Worm (Caenorhabditis elegans) whole organism, mixed stage, embryonic: ENCODE results near the gene rab-33.

Experiments used
- M03D4.4 ChIP-seq: sonication (generic microtip); optimal IDR thresholded peaks from 2 replicates; lab custom pipeline; 2017; ENCODE audit warnings: mild to moderate bottlenecking, missing genetic modification characterization, missing compliant biosample characterization
- bed-3 ChIP-seq: fragments of 200-800 bp; sonication (Bioruptor generic); optimal IDR thresholded peaks from 3 replicates; lab custom pipeline; 2018; ENCODE audit warnings: mild to moderate bottlenecking, missing genetic modification characterization, moderate library complexity, missing compliant biosample characterization
- blmp-1 ChIP-seq: fragments of 150-350 bp; optimal IDR thresholded peaks from 2 replicates; lab custom pipeline; 2014; ENCODE audit warnings: missing biosample characterization, missing genetic modification characterization
- ceh-39 ChIP-seq: fragments of 150-350 bp; optimal IDR thresholded peaks from 2 replicates; lab custom pipeline; 2014; ENCODE audit warnings: missing biosample characterization, missing genetic modification characterization
- ceh-43 ChIP-seq: fragments of 200-800 bp; sonication (Bioruptor generic); optimal IDR thresholded peaks from 2 replicates; lab custom pipeline; 2018; ENCODE audit warnings: mild to moderate bottlenecking, missing genetic modification characterization, moderate library complexity, missing compliant biosample characterization
- ceh-83 ChIP-seq: fragments of 200-800 bp; sonication (Bioruptor generic); optimal IDR thresholded peaks from 2 replicates; lab custom pipeline; 2018; ENCODE audit warnings: mild to moderate bottlenecking, missing genetic modification characterization, missing compliant biosample characterization
- ces-1 ChIP-seq: fragments of 150-350 bp; optimal IDR thresholded peaks from 2 replicates; lab custom pipeline; 2014; ENCODE audit warnings: missing biosample characterization, missing genetic modification reagents, missing genetic modification characterization
- cnd-1 ChIP-seq: fragments of 200-800 bp; sonication (Bioruptor generic); optimal IDR thresholded peaks from 2 replicates; lab custom pipeline; 2018; ENCODE audit warnings: mild to moderate bottlenecking, missing genetic modification characterization, missing compliant biosample characterization
- drap-1 ChIP-seq: fragments of 200-800 bp; sonication (Bioruptor generic); optimal IDR thresholded peaks from 3 replicates; lab custom pipeline; 2018; ENCODE audit warnings: mild to moderate bottlenecking, missing genetic modification characterization, missing compliant biosample characterization
- elt-1 ChIP-seq: sonication (generic microtip); optimal IDR thresholded peaks from 2 replicates; lab custom pipeline; 2017; ENCODE audit warnings: missing genetic modification characterization, mild to moderate bottlenecking, missing compliant biosample characterization, antibody characterized with exemption, moderate library complexity, borderline replicate concordance; ENCODE audit not compliant: insufficient read depth
- elt-3 ChIP-seq: fragments of 150-350 bp; optimal IDR thresholded peaks from 2 replicates; lab custom pipeline; 2014; ENCODE audit warnings: missing biosample characterization, missing genetic modification characterization
- flh-1 ChIP-seq: fragments of 200-800 bp; sonication (Bioruptor generic); optimal IDR thresholded peaks from 2 replicates; lab custom pipeline; 2018; ENCODE audit warnings: mild to moderate bottlenecking, missing genetic modification characterization, moderate library complexity, missing compliant biosample characterization
- ham-2 ChIP-seq: fragments of 200-800 bp; sonication (Bioruptor generic); optimal IDR thresholded peaks from 2 replicates; lab custom pipeline; 2018; ENCODE audit warnings: mild to moderate bottlenecking, missing genetic modification characterization, missing compliant biosample characterization
- hlh-1 ChIP-seq: fragments of 150-350 bp; optimal IDR thresholded peaks from 2 replicates; lab custom pipeline; 2014; ENCODE audit warnings: missing biosample characterization, missing genetic modification reagents, missing genetic modification characterization
- lin-13 ChIP-seq: fragments of 150-350 bp; optimal IDR thresholded peaks from 2 replicates; lab custom pipeline; 2014; ENCODE audit warnings: missing biosample characterization, missing genetic modification characterization
- lin-32 ChIP-seq: fragments of 200-800 bp; sonication (Bioruptor generic); optimal IDR thresholded peaks from 2 replicates; lab custom pipeline; 2018; ENCODE audit warnings: mild to moderate bottlenecking, missing genetic modification characterization, missing compliant biosample characterization
- lsy-2 ChIP-seq: fragments of 150-350 bp; optimal IDR thresholded peaks from 2 replicates; lab custom pipeline; 2014; ENCODE audit warnings: missing biosample characterization, missing genetic modification characterization
- mab-5 ChIP-seq: fragments of 150-350 bp; optimal IDR thresholded peaks from 2 replicates; lab custom pipeline; 2014; ENCODE audit warnings: missing biosample characterization, missing genetic modification characterization
- mep-1 ChIP-seq: fragments of 150-350 bp; optimal IDR thresholded peaks from 2 replicates; lab custom pipeline; 2017; ENCODE audit warnings: missing biosample characterization, missing genetic modification reagents, missing genetic modification characterization, inconsistent platforms
- mls-2 ChIP-seq: sonication (generic microtip); optimal IDR thresholded peaks from 2 replicates; lab custom pipeline; 2016; ENCODE audit warnings: mild to moderate bottlenecking, missing genetic modification characterization, moderate library complexity, missing compliant biosample characterization
- nhr-12 ChIP-seq: fragments of 150-350 bp; optimal IDR thresholded peaks from 2 replicates; lab custom pipeline; 2014; ENCODE audit warnings: missing biosample characterization, missing genetic modification characterization
- nhr-2 ChIP-seq: fragments of 150-350 bp; optimal IDR thresholded peaks from 2 replicates; lab custom pipeline; 2014; ENCODE audit warnings: missing biosample characterization, missing genetic modification characterization
- nhr-237 ChIP-seq: fragments of 150-350 bp; optimal IDR thresholded peaks from 2 replicates; lab custom pipeline; 2014; ENCODE audit warnings: missing biosample characterization, missing genetic modification characterization
- nhr-28 ChIP-seq: fragments of 150-350 bp; optimal IDR thresholded peaks from 2 replicates; lab custom pipeline; 2014; ENCODE audit warnings: missing biosample characterization, missing genetic modification characterization
- nhr-76 ChIP-seq: sonication (generic microtip); optimal IDR thresholded peaks from 2 replicates; lab custom pipeline; 2017; ENCODE audit warnings: missing biosample characterization, missing genetic modification characterization
- pha-4 ChIP-seq: fragments of 150-350 bp; optimal IDR thresholded peaks from 2 replicates; lab custom pipeline; 2018; ENCODE audit warnings: missing biosample characterization, missing genetic modification reagents, missing genetic modification characterization
- sem-2 ChIP-seq: fragments of 200-800 bp; sonication (Bioruptor generic); optimal IDR thresholded peaks from 2 replicates; lab custom pipeline; 2018; ENCODE audit warnings: mild to moderate bottlenecking, missing genetic modification characterization, missing compliant biosample characterization
- snpc-4 ChIP-seq: fragments of 150-350 bp; optimal IDR thresholded peaks from 2 replicates; lab custom pipeline; 2014; ENCODE audit warnings: missing biosample characterization, missing genetic modification characterization
- sptf-1 ChIP-seq: sonication (generic microtip); optimal IDR thresholded peaks from 2 replicates; lab custom pipeline; 2017; ENCODE audit warnings: mild to moderate bottlenecking, missing genetic modification characterization, moderate library complexity, missing compliant biosample characterization
- tbx-8 ChIP-seq: fragments of 200-800 bp; sonication (Bioruptor generic); optimal IDR thresholded peaks from 2 replicates; lab custom pipeline; 2018; ENCODE audit warnings: mild to moderate bottlenecking, missing genetic modification characterization, moderate library complexity, missing compliant biosample characterization
- unc-120 ChIP-seq: sonication (generic microtip); optimal IDR thresholded peaks from 2 replicates; lab custom pipeline; 2017; ENCODE audit warnings: missing genetic modification characterization, missing compliant biosample characterization; ENCODE audit not compliant: poor library complexity, severe bottlenecking
- unc-39 ChIP-seq: fragments of 150-350 bp; optimal IDR thresholded peaks from 2 replicates; lab custom pipeline; 2014; ENCODE audit warnings: missing biosample characterization, missing genetic modification characterization
- unc-62 ChIP-seq: fragments of 150-350 bp; optimal IDR thresholded peaks from 2 replicates; lab custom pipeline; 2014; ENCODE audit warnings: missing biosample characterization, missing genetic modification reagents, missing genetic modification characterization
- zip-8 ChIP-seq: fragments of 150-350 bp; optimal IDR thresholded peaks from 2 replicates; lab custom pipeline; 2014; ENCODE audit warnings: missing biosample characterization, missing genetic modification characterization
- ztf-11 ChIP-seq: fragments of 150-350 bp; optimal IDR thresholded peaks from 2 replicates; lab custom pipeline; 2014; ENCODE audit warnings: missing biosample characterization, missing genetic modification characterization

rab-33 gene

ce11 chrIII:10506699-10507248 is 3.1 kb upstream of the rab-33 start, which contains the start of the genes sip-1 and sly-1:
TSS of gene sip-1 (minus strand) at chrIII:10506801.
TSS of gene sly-1 (plus strand) at chrIII:10507058.
- TF ChIP-seq elt-1 (tag; lab: Kevin White, UChicago) (no peak), M03D4.4 (no peak), flh-1 (GFP tag; lab: Kevin White, UChicago) (no peak), lsy-2 (peak; percentile 61), unc-120 (tag; lab: Kevin White, UChicago) (no peak), mab-5 (tag; lab: Kevin White, UChicago) (no peak), pha-4 (tag; lab: Kevin White, UChicago) (peak; percentile 50), tbx-8 (GFP tag; lab: Kevin White, UChicago) (no peak), cnd-1 (tag; lab: Kevin White, UChicago) (no peak), lin-13 (peak; percentile 47), ces-1 (GFP tag; lab: Kevin White, UChicago) (peak; percentile 44), mep-1 (tag; lab: Kevin White, UChicago) (peak; percentile 72), sptf-1 (tag; lab: Kevin White, UChicago) (no peak), ceh-39 (tag; lab: Kevin White, UChicago) (peak; percentile 24), nhr-237 (tag; lab: Kevin White, UChicago) (peak; percentile 48), nhr-76 (tag; lab: Kevin White, UChicago) (no peak), unc-62 (GFP tag; lab: Kevin White, UChicago) (no peak), mls-2 (tag; lab: Kevin White, UChicago) (no peak), hlh-1 (peak; percentile 21)

DNA sequence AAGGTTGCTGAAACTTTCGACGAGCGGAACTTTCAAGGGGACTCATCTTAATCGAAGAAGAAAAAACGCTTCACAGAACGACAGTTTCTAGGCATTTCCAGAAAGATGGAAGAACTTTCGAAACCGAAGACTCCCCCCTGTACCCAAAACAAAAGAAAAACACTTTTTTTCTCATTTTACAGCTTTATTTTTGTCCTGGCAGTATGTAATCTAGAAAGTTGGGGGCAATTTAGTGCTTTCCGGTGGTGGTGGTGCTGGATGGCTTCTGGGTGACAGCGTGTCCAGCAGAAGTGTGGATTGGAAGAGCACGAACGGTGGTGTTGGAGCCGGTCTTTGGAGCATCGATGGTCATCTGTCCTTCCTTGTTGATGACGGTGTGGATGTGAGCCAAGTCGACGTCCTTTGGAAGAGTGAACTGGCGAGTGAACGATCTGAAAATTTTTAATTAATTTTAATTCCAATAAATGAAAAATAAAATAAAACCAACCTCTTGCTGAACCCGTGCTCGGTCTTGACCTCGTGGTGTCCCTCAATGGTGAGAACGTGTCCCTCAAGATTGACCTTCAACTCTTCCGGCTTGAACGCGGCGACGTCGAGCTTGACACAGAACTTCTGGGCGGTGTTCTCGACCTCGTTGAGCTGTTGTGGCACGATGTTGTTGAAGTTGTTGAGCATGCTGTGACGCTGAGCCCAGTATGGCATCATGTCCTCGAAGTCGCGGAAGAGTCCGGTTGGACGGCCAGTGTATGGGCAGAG is 2.5 kb upstream of the rab-33 start:
- TF ChIP-seq cnd-1 (tag; lab: Kevin White, UChicago) (no peak), snpc-4 (tag; lab: Kevin White, UChicago) (no peak), M03D4.4 (no peak), ztf-11 (tag; lab: Kevin White, UChicago) (no peak), sem-2 (GFP tag; lab: Kevin White, UChicago) (no peak), ceh-39 (tag; lab: Kevin White, UChicago) (no peak), blmp-1 (tag; lab: Kevin White, UChicago) (no peak), zip-8 (tag; lab: Kevin White, UChicago) (no peak), nhr-76 (tag; lab: Kevin White, UChicago) (no peak), nhr-2 (no peak), nhr-28 (tag; lab: Kevin White, UChicago) (no peak), ham-2 (no peak), mls-2 (tag; lab: Kevin White, UChicago) (no peak), drap-1 (GFP tag; lab: Kevin White, UChicago) (no peak), ces-1 (GFP tag; lab: Kevin White, UChicago) (no peak), lin-32 (GFP tag; lab: Kevin White, UChicago) (no peak)

DNA sequence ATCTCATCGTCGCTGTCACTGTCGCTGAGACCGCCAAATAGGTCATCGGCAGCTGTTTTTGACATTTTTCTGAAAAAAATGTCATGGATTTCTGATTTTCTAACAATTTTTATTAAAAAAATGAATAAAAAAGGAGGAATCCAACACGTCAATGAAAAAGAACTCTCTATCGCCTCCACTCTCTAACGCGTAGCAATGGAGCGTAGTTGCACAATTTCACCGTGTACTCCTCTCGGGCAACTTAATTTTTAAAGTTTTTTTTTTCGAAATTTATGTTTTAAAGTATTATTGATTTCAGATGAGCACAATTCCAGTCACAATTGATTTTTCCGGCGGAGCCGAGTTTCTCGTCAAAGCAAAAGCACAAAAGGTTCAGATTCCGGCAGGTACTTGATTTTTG is 1.5 kb upstream of the rab-33 start, which contains the start of the genes taf-11.3 and urm-1:
Gene taf-11.3 (minus strand): TSS at position 69 of the 400 bp plus-strand sequence.
Gene urm-1 (plus strand): TSS at position 299 of the 400 bp plus-strand sequence.
- TF ChIP-seq lsy-2 (peak; percentile 34), sem-2 (GFP tag; lab: Kevin White, UChicago) (no peak), lin-32 (GFP tag; lab: Kevin White, UChicago) (no peak), mls-2 (tag; lab: Kevin White, UChicago) (no peak), ces-1 (GFP tag; lab: Kevin White, UChicago) (peak; percentile 77), nhr-237 (tag; lab: Kevin White, UChicago) (peak; percentile 54), elt-1 (tag; lab: Kevin White, UChicago) (no peak), bed-3 (GFP tag; lab: Kevin White, UChicago) (no peak), lin-13 (peak; percentile 49), nhr-2 (no peak), M03D4.4 (no peak), mab-5 (tag; lab: Kevin White, UChicago) (no peak), ham-2 (no peak), tbx-8 (GFP tag; lab: Kevin White, UChicago) (no peak), ceh-39 (tag; lab: Kevin White, UChicago) (peak; percentile 49), nhr-28 (tag; lab: Kevin White, UChicago) (no peak), blmp-1 (tag; lab: Kevin White, UChicago) (no peak), drap-1 (GFP tag; lab: Kevin White, UChicago) (no peak), unc-120 (tag; lab: Kevin White, UChicago) (no peak), flh-1 (GFP tag; lab: Kevin White, UChicago) (no peak), unc-39 (tag; lab: Kevin White, UChicago) (no peak), pha-4 (tag; lab: Kevin White, UChicago) (peak; percentile 67), elt-3 (tag; lab: Kevin White, UChicago) (no peak), ztf-11 (tag; lab: Kevin White, UChicago) (no peak), nhr-76 (tag; lab: Kevin White, UChicago) (no peak), unc-62 (GFP tag; lab: Kevin White, UChicago) (no peak), snpc-4 (tag; lab: Kevin White, UChicago) (no peak), zip-8 (tag; lab: Kevin White, UChicago) (no peak), sptf-1 (tag; lab: Kevin White, UChicago) (no peak), mep-1 (tag; lab: Kevin White, UChicago) (peak; percentile 75), ceh-43 (no peak), hlh-1 (peak; percentile 13), cnd-1 (tag; lab: Kevin White, UChicago) (no peak), nhr-12 (no peak), ceh-83 (GFP tag; lab: Kevin White, UChicago) (no peak)
- TF ChIP-seq, all 35 proteins: peak for 8
